Fruit fly (Drosophila melanogaster) whole organism, pupa: ENCODE results near the gene Arf4.

ENCODE experiments used
- CG10348 ChIP-seq: fragments of 200-800 bp; sonication (Bioruptor generic); IDR thresholded peaks from 2 replicates; pipeline ENCODE4 v1.3.6; 2022; ENCODE audit warnings: missing biosample characterization, missing genetic modification characterization
- CG12605 ChIP-seq: fragments of 200-800 bp; sonication (Bioruptor generic); IDR thresholded peaks from 2 replicates; pipeline ENCODE4 v1.3.6; 2022; ENCODE audit warnings: missing biosample characterization, missing genetic modification characterization
- CG13204 ChIP-seq: fragments of 200-800 bp; sonication (Bioruptor generic); optimal IDR thresholded peaks from 2 replicates; lab custom pipeline; 2018; ENCODE audit warnings: missing biosample characterization, mild to moderate bottlenecking, missing genetic modification characterization, moderate library complexity
- CG14655 ChIP-seq: fragments of 200-800 bp; sonication (Bioruptor generic); optimal IDR thresholded peaks from 3 replicates; lab custom pipeline; 2017; ENCODE audit warnings: mild to moderate bottlenecking, missing biosample characterization, missing genetic modification reagents, missing genetic modification characterization
- CG15710 ChIP-seq: fragments of 200-800 bp; sonication (Bioruptor generic); optimal IDR thresholded peaks from 2 replicates; lab custom pipeline; 2018; ENCODE audit warnings: missing biosample characterization, mild to moderate bottlenecking, missing genetic modification characterization, moderate library complexity
- CG17806 ChIP-seq: fragments of 200-800 bp; sonication (Bioruptor generic); optimal IDR thresholded peaks from 2 replicates; lab custom pipeline; 2018; ENCODE audit warnings: missing biosample characterization, mild to moderate bottlenecking, missing genetic modification characterization, moderate library complexity
- CG32121 ChIP-seq: fragments of 200-800 bp; sonication (Bioruptor generic); IDR thresholded peaks from 2 replicates; pipeline ENCODE4 v1.3.6; 2022; ENCODE audit warnings: missing biosample characterization, missing genetic modification characterization
- CG34367 ChIP-seq: fragments of 200-800 bp; sonication (Bioruptor generic); optimal IDR thresholded peaks from 2 replicates; lab custom pipeline; 2018; ENCODE audit warnings: missing biosample characterization, mild to moderate bottlenecking, missing genetic modification characterization
- CG4496 ChIP-seq: fragments of 200-800 bp; sonication (Bioruptor generic); IDR thresholded peaks from 3 replicates; pipeline ENCODE4 v1.3.6; 2022; ENCODE audit warnings: missing biosample characterization, missing genetic modification characterization
- CG8159 ChIP-seq: fragments of 200-800 bp; sonication (Bioruptor generic); optimal IDR thresholded peaks from 3 replicates; lab custom pipeline; 2018; ENCODE audit warnings: missing biosample characterization, mild to moderate bottlenecking, missing genetic modification characterization, moderate library complexity
- CG8301 ChIP-seq: fragments of 200-800 bp; sonication (Bioruptor generic); optimal IDR thresholded peaks from 2 replicates; lab custom pipeline; 2018; ENCODE audit warnings: missing biosample characterization, mild to moderate bottlenecking, missing genetic modification characterization
- CG9948 ChIP-seq: fragments of 200-800 bp; sonication (Bioruptor generic); optimal IDR thresholded peaks from 2 replicates; lab custom pipeline; 2018; ENCODE audit warnings: missing biosample characterization, mild to moderate bottlenecking, missing genetic modification characterization, moderate library complexity
- D1 ChIP-seq: fragments of 200-800 bp; sonication (Bioruptor generic); optimal IDR thresholded peaks from 2 replicates; lab custom pipeline; 2018; ENCODE audit warnings: missing biosample characterization, mild to moderate bottlenecking, missing genetic modification characterization, moderate library complexity
- EcR ChIP-seq: fragments of 200-800 bp; sonication (Bioruptor generic); optimal IDR thresholded peaks from 3 replicates; lab custom pipeline; 2019; ENCODE audit warnings: missing biosample characterization, missing genetic modification characterization, mild to moderate bottlenecking, moderate library complexity, missing genetic modification reagents
- Ets98B ChIP-seq: fragments of 200-800 bp; sonication (Bioruptor generic); IDR thresholded peaks from 2 replicates; pipeline ENCODE4 v1.3.6; 2022; ENCODE audit warnings: missing biosample characterization, missing genetic modification characterization
- Pif1A ChIP-seq: fragments of 200-800 bp; sonication (Bioruptor generic); optimal IDR thresholded peaks from 3 replicates; lab custom pipeline; 2016; ENCODE audit warnings: missing biosample characterization, missing genetic modification characterization
- Pif1B ChIP-seq: fragments of 200-800 bp; sonication (Bioruptor generic); optimal IDR thresholded peaks from 3 replicates; lab custom pipeline; 2016; ENCODE audit warnings: missing biosample characterization, missing genetic modification characterization
- Snoo ChIP-seq: fragments of 200-800 bp; sonication (Bioruptor generic); optimal IDR thresholded peaks from 3 replicates; lab custom pipeline; 2017; ENCODE audit warnings: missing biosample characterization, mild to moderate bottlenecking, missing genetic modification characterization, inconsistent platforms
- fd96Ca ChIP-seq: fragments of 200-800 bp; sonication (Bioruptor generic); IDR thresholded peaks from 3 replicates; pipeline ENCODE4 v1.3.6; 2022; ENCODE audit warnings: missing biosample characterization, missing genetic modification characterization
- gl ChIP-seq: fragments of 200-800 bp; sonication (Bioruptor generic); optimal IDR thresholded peaks from 2 replicates; lab custom pipeline; 2018; ENCODE audit warnings: missing biosample characterization, mild to moderate bottlenecking, missing genetic modification characterization
- rn ChIP-seq: fragments of 200-800 bp; sonication (Bioruptor generic); IDR thresholded peaks from 2 replicates; pipeline ENCODE4 v1.3.6; 2022; ENCODE audit warnings: missing biosample characterization, missing genetic modification characterization

Arf4 gene

DNA sequence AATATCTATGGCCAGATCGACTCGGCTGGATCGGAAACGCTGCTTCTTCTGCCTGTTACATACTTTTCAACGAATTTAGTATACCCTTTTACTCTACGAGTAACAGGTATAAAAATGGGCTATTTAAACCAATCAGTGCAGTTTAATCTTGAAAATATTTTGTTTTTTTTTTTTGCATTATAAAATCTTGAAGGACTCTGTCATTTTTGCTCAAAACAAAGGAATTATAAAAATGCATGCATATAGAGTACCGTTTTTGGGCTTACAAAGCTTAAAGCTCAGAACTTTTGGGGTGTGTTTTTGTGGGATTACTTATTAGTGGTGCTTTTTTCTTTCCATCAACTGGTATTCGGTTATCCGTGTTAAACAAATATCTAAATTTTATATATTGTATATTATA lies 2.3 kb downstream of the Arf4 start, which contains the start of gene CG11155:
CG11155 (plus strand) TSS at position 313 of the 400 bp plus-strand sequence.
- TF ChIP-seq CG15710 (no peak), D1 (tag; lab: Kevin White, UChicago) (no peak), Ets98B (GFP tag; lab: Robert Waterston, UW) (no peak), fd96Ca (GFP tag; lab: Robert Waterston, UW) (no peak), Snoo (tag; lab: Kevin White, UChicago) (no peak), CG32121 (GFP tag; lab: Robert Waterston, UW) (no peak), CG10348 (no peak), CG17806 (no peak), CG34367 (tag; lab: Kevin White, UChicago) (no peak), Pif1A (GFP tag; lab: Kevin White, UChicago) (no peak), CG4496 (GFP tag; lab: Robert Waterston, UW) (no peak), EcR (GFP tag; lab: Kevin White, UChicago) (no peak), CG14655 (GFP tag; lab: Kevin White, UChicago) (no peak)
- TF ChIP-seq, all 21 proteins: peak for 0

DNA sequence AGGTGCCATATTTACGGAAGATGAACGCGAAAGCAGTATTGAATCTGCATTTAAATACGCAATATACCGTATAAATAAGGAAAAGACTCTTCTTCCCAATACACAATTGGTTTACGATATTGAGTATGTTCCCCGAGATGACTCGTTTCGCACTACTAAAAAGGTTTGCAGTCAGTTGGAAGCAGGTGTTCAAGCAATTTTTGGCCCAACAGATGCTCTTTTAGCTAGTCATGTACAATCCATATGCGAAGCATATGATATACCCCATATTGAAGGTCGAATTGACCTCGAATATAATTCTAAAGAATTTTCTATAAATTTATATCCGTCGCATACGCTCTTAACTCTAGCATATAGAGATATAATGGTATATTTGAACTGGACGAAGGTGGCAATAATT lies 3.0 kb downstream of the Arf4 start:
- TF ChIP-seq rn (GFP tag; lab: Robert Waterston, UW): no peak
- TF ChIP-seq CG34367 (tag; lab: Kevin White, UChicago): no peak
- no peak for TF ChIP-seq CG15710
- TF ChIP-seq D1 (tag; lab: Kevin White, UChicago): no peak
- TF ChIP-seq CG32121 (GFP tag; lab: Robert Waterston, UW): no peak
- no peak for TF ChIP-seq CG12605
- TF ChIP-seq Ets98B (GFP tag; lab: Robert Waterston, UW): no peak
- no peak for TF ChIP-seq CG9948 (tag; lab: Kevin White, UChicago)
- TF ChIP-seq fd96Ca (GFP tag; lab: Robert Waterston, UW): no peak
- TF ChIP-seq CG8301 (tag; lab: Kevin White, UChicago): no peak
- no peak for TF ChIP-seq CG4496 (GFP tag; lab: Robert Waterston, UW)
- TF ChIP-seq CG14655 (GFP tag; lab: Kevin White, UChicago): no peak
- no peak for TF ChIP-seq EcR (GFP tag; lab: Kevin White, UChicago)
- no peak for TF ChIP-seq CG8159

DNA sequence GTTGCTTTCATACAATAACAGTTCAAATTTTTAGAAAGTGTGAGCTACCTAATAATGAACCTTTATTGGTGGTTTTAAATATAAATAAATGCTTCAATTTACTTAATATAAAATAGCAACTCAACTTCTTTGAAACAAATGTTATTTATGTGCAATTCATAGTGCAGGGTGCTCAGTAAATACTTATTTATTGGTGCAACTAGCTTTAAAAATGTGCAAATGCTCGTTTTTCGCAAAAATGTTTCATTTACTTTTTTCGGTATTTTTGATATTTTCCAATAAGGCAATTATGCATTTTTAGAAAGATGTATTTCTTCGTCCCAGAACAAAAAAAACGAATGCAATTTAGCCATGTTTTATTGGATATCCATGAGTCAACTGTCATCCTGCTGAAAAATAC lies 20.7 kb downstream of the Arf4 start:
- TF ChIP-seq CG8159: no peak
- TF ChIP-seq, all 21 proteins: peak for 0

DNA sequence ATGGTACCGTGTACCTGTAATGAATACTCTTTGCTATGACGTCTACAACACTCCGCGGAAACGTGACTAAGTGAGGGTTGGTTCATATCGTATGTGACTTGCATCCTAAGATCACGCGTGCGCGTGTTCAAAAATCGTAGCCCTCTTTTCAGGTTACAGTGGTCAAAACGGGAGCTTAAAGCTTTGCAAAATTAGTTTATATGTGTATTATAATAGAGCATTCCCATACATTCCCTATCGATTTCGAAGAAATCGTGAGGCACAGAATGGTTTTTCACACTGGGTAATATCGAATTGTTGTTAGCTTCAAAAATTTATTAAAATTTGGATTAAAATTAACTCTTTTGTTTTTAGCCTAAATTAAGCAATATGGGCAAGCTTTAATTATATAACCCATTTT lies 22.5 kb downstream of the Arf4 start:
- no peak for TF ChIP-seq CG10348
- TF ChIP-seq Snoo (tag; lab: Kevin White, UChicago): peak; percentile 9
- no peak for TF ChIP-seq CG13204
- no peak for TF ChIP-seq Pif1B (GFP tag; lab: Kevin White, UChicago)

DNA sequence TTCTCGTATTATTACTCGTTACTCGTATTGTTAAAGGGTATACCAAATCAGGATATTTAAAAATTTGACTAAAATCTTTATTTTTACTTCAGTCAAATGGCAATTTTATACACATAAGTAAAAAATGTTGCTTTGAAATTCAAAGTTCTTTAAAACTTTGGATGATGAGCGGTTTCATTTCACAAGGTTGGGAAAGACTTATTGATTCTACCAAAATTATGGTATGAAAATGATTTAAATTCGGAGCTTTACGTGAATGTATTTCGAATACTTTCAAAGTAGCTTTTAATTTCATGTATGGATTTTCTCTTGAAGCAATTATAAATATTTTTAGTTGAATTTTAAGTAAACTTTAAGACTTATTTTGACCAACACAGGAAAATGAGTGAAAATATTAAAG lies 23.2 kb downstream of the Arf4 start, which contains the start of gene Kif3C:
Kif3C (plus strand) TSS at position 301 of the 400 bp plus-strand sequence.
- TF ChIP-seq fd96Ca (GFP tag; lab: Robert Waterston, UW): no peak
- no peak for TF ChIP-seq CG34367 (tag; lab: Kevin White, UChicago)
- no peak for TF ChIP-seq gl (tag; lab: Kevin White, UChicago)
- TF ChIP-seq CG10348: no peak
- TF ChIP-seq Snoo (tag; lab: Kevin White, UChicago): no peak
- TF ChIP-seq Pif1A (GFP tag; lab: Kevin White, UChicago): no peak
- no peak for TF ChIP-seq CG13204
- TF ChIP-seq CG17806: no peak
- no peak for TF ChIP-seq EcR (GFP tag; lab: Kevin White, UChicago)
- TF ChIP-seq CG9948 (tag; lab: Kevin White, UChicago): no peak
- no peak for TF ChIP-seq CG15710
- TF ChIP-seq CG8159: no peak
- no peak for TF ChIP-seq CG32121 (GFP tag; lab: Robert Waterston, UW)

DNA sequence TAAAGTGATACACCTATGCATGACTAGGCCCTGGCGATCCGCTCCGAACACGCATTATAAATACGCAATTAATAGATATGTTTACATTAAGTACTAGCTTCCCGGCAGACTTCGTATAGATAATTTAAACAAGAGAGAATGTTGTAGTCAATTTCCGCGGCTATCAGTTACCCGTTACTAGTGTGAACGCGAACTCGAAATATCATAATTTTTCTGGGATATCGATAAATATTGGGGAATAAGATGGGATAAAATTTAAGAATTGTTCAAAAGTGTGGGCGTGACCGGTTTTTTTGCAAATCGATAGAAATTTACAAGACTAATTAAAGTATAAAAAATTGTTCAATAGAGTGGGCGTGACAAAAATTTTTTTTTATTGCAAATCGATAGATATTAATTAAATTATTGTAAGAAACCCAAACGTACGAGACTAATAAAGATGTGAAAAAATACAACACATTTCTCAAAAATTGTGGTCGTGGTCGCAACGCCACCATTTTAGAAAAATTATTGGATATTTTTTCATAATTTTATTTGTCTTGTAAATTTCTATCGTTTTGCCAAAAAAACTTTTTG lies 24.1 kb downstream of the Arf4 start:
- TF ChIP-seq CG13204 (no peak), Ets98B (GFP tag; lab: Robert Waterston, UW) (no peak), CG12605 (no peak), Pif1B (GFP tag; lab: Kevin White, UChicago) (no peak)

DNA sequence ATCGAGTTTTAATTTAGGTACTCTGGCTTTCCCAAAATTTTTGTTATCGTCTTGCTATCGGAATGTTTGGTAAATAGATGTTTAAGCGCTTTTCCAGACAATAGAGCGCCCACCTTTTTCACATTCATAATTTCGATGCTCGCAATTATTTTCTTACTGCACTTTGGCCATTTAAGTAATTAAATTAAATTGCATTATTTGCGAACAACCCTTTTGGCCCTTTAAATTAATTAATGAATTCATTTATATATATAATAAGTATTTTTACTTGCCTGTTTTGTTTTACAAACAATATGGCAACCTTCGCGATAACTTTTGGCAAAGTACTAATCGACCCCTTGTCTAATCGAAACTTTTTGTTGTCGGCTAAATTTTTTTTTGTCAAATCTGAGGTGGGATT lies 32.3 kb downstream of the Arf4 start:
- TF ChIP-seq CG13204 (no peak), Ets98B (GFP tag; lab: Robert Waterston, UW) (no peak), CG34367 (tag; lab: Kevin White, UChicago) (no peak)

DNA sequence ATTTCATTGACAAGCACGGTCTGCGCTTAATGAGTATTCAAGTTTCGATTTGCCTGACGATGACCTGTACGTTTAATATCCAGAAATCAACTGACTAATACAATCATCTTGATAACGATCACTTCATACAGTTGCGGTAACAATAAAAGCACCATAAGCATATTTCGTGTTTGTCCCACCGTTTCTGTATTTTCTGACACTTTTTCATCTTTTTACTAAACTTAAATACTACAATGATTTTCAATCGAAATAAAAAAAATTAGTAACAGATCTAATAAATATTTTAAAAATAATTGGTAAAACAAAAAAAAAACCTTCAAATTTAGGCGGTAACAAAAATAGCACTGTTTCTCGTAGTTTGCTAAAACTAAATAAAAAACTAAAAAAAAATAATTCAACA lies 38.1 kb downstream of the Arf4 start, which contains the start of gene CG32017:
CG32017 (minus strand) TSS at position 101 of the 400 bp plus-strand sequence.
- no peak for TF ChIP-seq CG8159
- TF ChIP-seq rn (GFP tag; lab: Robert Waterston, UW): no peak
- no peak for TF ChIP-seq CG15710
- TF ChIP-seq Pif1A (GFP tag; lab: Kevin White, UChicago): no peak
- TF ChIP-seq gl (tag; lab: Kevin White, UChicago): no peak
- TF ChIP-seq CG17806: no peak
- no peak for TF ChIP-seq CG9948 (tag; lab: Kevin White, UChicago)
- TF ChIP-seq CG8301 (tag; lab: Kevin White, UChicago): no peak
- TF ChIP-seq EcR (GFP tag; lab: Kevin White, UChicago): no peak
- TF ChIP-seq Snoo (tag; lab: Kevin White, UChicago): no peak
- TF ChIP-seq D1 (tag; lab: Kevin White, UChicago): no peak
- no peak for TF ChIP-seq CG10348
- TF ChIP-seq CG34367 (tag; lab: Kevin White, UChicago): no peak
- no peak for TF ChIP-seq Ets98B (GFP tag; lab: Robert Waterston, UW)
- no peak for TF ChIP-seq CG13204
- no peak for TF ChIP-seq CG14655 (GFP tag; lab: Kevin White, UChicago)
- TF ChIP-seq CG12605: no peak
